Worm (Caenorhabditis elegans) whole organism, dauer: ENCODE results near the gene T21E8.6.

Experiments used
- unc-62 ChIP-seq: sonication (generic microtip); optimal IDR thresholded peaks from 2 replicates; lab custom pipeline; 2017; ENCODE audit warnings: missing biosample characterization, missing genetic modification reagents, missing genetic modification characterization

The T21E8.6 gene

DNA sequence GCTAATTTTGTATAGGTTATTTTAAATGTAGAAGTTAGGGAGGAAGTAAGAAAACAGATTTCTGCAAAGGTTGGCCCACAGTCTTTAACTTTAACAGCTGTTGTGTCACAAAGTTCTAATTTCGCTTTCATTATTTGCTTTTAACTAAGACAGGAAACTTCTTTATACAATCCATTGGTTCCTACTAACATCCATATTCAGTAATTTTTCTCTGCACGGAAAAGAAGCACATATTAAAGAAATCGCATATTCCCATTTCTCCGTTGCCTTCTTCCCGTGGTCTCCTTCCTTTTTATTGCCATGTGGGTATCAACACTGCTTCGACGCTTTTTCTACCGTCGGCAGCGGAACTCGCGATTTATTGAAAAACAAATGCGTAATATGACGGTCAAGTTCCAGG, at the start of gene T21E8.6:
Gene T21E8.6 (plus strand): TSS at position 301 of the 400 bp plus-strand sequence.
- TF ChIP-seq unc-62 (GFP tag; lab: Kevin White, UChicago), result no peak

DNA sequence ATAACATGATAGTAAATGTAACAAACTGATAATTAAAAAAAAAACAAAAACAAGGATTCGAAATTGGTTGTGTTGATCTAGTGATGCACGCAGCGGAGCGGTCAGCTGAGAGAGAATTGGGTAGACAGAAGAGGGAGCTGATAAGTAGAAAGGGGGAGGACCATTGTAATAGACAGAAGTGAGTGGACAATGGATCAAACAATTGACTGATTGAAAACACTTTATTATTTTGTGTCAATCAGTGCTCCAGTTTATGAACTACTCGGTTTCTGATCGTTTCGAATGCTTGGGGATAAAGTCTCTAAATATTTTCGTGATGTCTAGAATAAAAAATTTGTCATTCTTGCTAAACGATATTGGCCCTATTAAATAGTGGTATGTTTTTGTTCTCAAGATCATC, 47.5 kb upstream of the T21E8.6 start:
- TF ChIP-seq unc-62 (GFP tag; lab: Kevin White, UChicago), result no peak

DNA sequence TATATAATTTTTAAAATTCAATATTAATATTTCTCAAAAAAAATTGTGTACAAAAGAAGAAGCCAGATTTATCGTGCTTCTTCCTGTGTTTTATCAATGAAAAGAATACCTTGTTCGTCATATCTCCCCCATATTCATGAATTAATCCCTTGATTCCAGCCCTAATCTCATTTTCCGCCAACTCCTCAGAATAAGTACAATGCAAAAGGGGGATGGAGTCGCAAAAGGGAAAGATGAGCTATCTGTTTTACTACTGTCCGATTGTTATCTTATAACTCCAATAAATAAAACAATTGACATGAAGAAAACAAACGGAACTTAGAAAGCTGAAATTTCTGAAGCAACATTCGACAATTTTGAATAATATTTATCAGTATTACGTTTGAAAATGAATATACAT, 44.5 kb upstream of the T21E8.6 start:
- no peak for TF ChIP-seq unc-62 (GFP tag; lab: Kevin White, UChicago)

DNA sequence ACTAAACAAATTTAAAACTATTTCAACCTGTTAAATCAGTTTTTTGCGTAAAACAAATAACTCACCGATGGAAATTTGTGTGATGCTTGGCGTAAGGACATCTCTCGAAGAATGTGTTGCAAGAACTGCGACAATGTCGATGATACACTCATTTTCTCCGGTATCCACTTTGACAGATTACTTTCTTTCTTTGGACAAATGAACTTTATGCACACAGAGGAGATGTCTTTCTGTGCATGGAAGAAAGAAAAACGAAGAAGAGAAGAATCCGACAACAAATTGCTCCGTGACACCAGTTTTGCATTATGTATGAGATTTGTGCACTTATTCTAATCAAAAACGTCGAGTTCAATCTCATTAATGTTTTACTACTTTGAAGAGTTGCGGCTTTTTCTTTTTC, 43.5 kb upstream of the T21E8.6 start, which contains the start of gene plc-1:
Gene plc-1 (minus strand): TSS at position 101 of the 400 bp plus-strand sequence.
- no peak for TF ChIP-seq unc-62 (GFP tag; lab: Kevin White, UChicago)

DNA sequence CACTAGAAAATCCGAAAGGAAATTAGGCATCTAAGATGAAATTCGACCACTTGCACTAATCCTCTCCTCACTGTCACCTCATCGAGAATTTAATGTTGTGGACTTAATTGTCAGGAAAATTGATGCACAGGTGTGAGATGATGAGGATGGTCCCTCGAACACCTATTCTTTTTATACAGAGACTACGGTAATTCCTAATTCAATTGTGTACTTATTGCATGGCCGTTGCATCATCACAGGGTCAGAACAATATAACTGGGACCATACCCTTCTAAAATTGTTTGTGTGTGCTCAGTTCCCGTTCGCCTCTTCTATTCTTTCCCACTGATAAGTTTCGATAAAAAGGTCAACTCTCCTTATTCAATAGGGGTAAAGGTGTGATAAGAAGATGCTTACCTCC, 37.9 kb upstream of the T21E8.6 start:
- no peak for TF ChIP-seq unc-62 (GFP tag; lab: Kevin White, UChicago)

DNA sequence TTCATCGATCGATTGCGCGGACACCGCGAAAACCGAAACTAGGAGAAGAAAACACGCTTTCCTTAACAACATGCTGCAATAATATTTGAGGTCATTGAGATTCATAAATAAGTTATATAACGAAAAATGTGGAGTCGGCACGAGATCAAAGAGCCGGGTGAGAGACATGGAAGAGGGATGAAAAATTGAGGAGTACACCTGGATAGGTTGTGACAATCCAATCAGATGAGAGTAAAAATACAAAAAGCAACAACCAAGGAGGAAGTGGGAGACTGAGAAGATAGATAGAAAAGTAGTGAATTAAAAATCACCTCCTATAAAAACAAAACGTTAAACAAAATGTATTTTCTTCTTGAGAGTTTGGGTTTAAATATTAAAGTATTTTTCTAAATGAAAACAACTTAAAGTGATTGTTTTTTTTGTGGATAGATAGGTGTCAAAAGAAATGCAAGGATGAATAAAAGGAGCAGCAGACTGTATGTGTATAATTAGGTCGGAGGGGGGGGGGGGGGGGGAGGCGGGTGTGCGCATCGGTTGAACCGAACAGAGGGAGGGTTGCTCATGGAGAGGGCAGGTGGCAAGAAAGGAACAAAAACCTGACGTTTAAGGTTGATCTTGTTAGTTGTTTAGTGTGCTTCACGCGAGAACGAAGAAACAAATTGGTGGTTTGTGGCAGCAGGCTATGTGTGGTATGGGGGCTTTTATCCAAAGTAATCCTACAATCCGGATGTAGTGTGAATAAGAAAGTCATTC, 37.3 kb upstream of the T21E8.6 start, which contains the start of gene C05A9.2:
Gene C05A9.2 (minus strand): TSS at position 73 of the 753 bp plus-strand sequence.
- no peak for TF ChIP-seq unc-62 (GFP tag; lab: Kevin White, UChicago)

DNA sequence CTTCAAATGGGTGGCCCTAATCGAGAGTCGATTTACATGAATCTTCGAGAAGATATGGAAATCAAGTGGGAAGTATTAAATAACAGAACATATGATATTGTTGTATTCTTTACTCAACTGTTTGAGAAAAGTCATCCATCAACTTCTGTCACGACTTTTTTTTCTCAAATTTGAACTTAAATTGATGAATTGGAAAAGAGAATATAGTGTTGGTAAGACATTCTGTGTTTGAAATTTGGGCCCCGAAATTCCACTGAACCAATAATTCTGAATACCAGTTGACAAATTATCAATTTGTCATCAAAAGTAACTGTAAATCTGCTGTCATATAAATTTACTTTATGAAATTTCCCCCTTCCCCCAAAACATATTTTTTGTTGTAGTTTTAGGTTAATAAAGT, 35.2 kb upstream of the T21E8.6 start:
- TF ChIP-seq unc-62 (GFP tag; lab: Kevin White, UChicago), result no peak

DNA sequence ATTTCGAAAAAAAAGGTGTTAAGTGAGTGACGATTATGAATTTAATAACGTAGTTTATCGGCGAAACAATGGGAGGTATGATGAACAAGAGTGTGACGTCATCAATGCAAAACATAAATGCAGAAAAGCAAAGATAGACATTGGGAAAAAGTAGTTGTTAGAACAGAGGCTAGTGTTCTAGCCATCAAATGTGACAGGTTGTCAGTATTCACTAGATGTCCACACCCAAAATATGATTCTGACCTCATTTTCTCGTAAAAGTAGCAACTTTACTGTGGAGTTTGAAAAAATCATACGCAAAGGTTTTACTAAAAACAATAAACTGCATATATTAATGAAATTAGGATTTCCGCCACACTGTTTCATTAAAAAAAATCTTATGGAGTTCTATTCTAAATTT, 30.9 kb upstream of the T21E8.6 start:
- no peak for TF ChIP-seq unc-62 (GFP tag; lab: Kevin White, UChicago)

DNA sequence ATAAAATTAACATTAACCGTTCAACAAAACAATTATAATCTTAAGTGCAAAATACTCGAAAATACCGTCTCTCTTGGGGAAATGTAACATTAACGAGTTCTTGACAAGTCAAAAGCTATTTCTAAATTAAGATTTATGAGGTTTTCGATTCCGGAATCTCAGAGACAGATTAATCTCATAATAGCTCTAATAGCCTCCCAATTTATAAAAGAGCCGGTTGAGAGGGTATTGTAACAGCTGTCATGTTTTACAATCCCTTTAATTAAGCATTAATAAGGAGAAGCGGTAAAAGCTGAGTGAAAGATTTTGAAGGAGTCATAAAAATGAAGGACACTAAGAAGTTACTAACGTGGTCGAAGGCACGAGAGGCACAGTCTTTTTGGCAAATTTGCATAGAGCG, 30.3 kb upstream of the T21E8.6 start:
- TF ChIP-seq unc-62 (GFP tag; lab: Kevin White, UChicago), result no peak

DNA sequence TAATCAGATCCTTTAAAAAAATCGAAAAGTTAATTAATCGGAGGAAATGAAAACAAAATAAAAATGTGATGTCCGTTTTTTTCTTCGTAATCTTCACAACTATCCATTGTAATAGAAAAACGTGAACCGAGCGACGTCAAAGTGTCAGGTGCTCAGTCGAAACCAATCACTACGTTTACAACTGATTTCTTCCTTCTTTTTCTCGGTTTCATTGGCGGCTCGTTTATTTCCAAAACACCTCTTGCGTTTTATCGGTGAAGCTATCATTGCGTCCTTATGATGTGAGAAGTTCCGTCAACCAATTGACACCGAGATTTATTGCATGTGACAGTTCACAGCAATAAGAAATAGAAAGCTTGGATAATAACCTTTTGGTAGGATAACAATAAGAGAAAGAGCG, 28.8 kb upstream of the T21E8.6 start:
- TF ChIP-seq unc-62 (GFP tag; lab: Kevin White, UChicago), result no peak

DNA sequence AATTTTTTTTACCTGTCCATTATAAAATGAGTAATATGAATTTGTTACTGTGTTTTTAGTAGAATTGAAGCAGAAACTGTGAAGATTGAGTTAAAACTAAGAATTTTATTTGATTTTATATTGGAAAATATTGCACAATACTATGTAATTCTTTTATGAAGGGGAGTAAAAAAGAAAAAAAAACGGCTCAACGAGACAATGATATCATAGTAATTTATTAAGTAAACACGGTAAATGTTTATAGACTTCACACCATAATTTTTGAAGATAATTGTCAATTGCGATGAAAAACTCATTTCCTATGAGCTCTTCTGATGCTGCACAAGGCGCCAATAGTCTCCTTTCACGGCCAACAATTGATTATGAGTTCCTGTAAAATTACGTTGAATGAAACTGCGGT, 22.9 kb upstream of the T21E8.6 start, which contains the start of gene pgp-5:
Gene pgp-5 (minus strand): TSS at position 87 of the 400 bp plus-strand sequence.
- TF ChIP-seq unc-62 (GFP tag; lab: Kevin White, UChicago), result no peak

DNA sequence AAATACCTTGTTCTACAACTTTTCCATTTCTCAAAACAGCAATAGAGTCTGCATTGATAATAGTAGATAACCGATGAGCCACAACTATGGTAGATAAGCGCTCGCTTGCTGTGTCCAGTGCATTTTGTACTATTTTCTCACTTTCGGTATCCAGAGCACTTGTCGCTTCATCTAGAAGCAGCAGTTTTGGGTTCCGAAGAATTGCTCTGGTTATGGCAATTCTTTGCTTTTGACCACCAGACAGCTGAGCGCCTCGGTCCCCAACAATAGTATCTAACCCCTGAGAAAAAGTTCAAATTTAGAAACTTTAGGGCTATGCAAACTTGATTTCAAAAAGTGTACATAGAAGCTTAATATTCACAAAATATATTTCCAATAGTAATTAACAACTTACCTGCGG, 22.5 kb upstream of the T21E8.6 start:
- TF ChIP-seq unc-62 (GFP tag; lab: Kevin White, UChicago), result no peak

DNA sequence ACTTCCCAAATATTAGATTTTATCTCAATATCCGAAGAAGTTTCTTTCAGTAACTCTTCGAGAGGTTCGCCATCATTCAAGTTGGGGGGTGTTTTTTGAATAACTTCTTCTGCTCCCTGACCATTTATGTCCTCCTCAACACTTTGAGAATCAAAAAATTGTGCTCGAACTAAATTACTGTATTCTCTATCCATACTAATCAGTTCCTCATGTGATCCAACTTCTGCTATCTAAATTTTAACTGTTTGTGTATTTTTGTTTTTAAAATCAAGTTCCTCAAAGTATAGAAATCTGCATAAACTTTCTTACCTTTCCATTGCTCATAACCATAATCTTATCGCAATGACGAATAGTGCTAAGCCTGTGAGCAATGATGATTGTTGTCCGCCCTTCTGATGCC, 20.4 kb upstream of the T21E8.6 start:
- no peak for TF ChIP-seq unc-62 (GFP tag; lab: Kevin White, UChicago)

DNA sequence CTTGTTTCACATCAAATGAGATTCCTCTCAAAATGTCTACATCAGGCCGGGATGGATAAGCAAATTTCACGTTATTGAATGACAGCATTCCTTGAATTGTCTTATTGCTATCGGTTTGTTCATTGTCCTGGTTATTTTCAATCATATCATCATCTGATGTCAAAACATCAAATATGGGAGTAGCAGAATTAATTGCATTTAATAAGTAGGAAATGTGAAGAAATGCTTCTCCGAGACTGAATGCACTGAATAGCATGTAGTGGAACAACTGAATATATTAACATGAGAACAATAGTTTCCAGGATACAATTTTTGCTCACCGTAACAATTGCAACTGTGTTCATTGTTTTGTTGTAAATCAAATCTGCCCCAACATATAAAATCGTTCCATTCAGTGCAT, 19.5 kb upstream of the T21E8.6 start:
- TF ChIP-seq unc-62 (GFP tag; lab: Kevin White, UChicago), result no peak

DNA sequence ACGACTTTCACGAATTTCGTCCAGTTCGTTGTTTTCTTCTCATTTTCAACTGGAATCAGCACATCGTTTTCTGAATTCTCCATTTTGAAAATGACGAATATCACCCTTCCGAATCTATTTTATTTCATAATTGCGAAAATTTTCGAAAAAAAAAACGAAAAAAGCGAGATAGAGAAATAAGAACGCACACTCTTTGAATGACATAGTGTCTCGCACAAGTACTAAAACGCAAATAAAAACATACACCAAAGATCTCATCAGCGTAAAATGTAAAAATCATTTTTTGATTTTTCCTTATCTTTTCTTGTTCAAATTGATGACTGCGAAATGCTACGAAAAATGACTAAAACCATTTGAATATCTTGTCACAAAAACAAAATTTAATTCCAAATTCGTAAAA, 17.8 kb upstream of the T21E8.6 start, which contains the start of gene pgp-8:
Gene pgp-8 (minus strand): TSS at position 101 of the 400 bp plus-strand sequence.
- no peak for TF ChIP-seq unc-62 (GFP tag; lab: Kevin White, UChicago)

DNA sequence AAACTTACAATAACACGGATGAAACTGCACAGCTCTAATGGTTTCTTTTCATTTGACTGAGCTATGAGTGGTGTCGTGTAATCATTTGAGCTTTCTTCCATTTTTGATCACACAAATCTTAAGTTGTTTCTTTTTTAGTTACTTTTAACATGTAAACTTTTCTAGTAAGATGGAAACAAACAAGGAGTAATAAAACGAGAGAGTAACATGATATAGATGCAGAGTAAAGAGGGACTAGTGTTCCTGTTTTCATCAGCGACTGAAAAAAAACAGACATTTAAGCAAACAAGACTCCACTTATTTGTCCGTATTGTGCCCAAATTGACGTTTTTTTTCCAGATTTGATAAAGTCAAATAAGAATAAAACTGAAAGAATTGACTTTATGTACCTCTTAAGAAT, 11.9 kb upstream of the T21E8.6 start, which contains the start of gene pgp-7:
Gene pgp-7 (minus strand): TSS at position 101 of the 400 bp plus-strand sequence.
- no peak for TF ChIP-seq unc-62 (GFP tag; lab: Kevin White, UChicago)

DNA sequence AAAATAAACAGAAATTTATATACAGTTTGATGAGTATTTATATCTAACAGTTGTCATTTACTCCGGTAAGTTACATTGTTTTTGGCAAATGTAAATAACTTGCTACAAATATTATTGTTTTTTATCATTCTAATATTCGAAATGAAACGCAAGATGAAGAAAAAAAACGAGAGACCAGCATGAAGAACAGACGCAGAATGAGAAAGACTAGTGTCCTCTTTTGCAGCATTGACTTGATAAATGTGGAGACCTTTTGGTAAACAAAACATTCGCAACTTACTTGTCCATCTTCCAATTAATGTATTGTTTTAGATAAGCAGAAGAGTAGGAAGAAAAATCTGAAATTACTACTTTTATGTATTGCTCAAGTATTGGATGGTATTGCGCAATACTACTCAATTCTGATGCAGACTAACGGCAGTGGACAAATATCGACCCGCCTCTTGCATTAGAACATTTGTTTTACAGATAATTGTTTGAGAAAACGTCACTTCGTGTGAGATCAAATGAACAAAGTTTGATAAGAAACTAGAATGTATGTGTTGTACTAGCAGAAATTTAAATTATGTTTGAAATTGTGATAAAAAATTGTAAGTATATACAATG, 4.8 kb upstream of the T21E8.6 start, which contains the start of gene pgp-6:
Gene pgp-6 (minus strand): TSS at position 288 of the 606 bp plus-strand sequence.
- no peak for TF ChIP-seq unc-62 (GFP tag; lab: Kevin White, UChicago)
